Fruit fly (Drosophila melanogaster) whole organism, wandering third instar larva: ENCODE measurements around the gene ush.

ENCODE experiments used
- CG32264 ChIP-seq: fragments of 200-800 bp; sonication (Bioruptor generic); optimal IDR thresholded peaks from 2 replicates; lab custom pipeline; 2016; ENCODE audit warnings: missing biosample characterization, missing genetic modification characterization
- CrebA ChIP-seq: fragments of 200-800 bp; sonication (Bioruptor generic); optimal IDR thresholded peaks from 2 replicates; lab custom pipeline; 2016; ENCODE audit warnings: missing biosample characterization, mild to moderate bottlenecking, missing genetic modification characterization, borderline replicate concordance
- Dfd ChIP-seq: fragments of >200 bp; optimal IDR thresholded peaks from 2 replicates; lab custom pipeline; 2017; ENCODE audit warnings: missing biosample characterization, missing genetic modification characterization
- Dif ChIP-seq: fragments of 200-275, 200-300 bp; sonication (Bioruptor generic); optimal IDR thresholded peaks from 2 replicates; lab custom pipeline; 2018; ENCODE audit warnings: missing biosample characterization, missing genetic modification characterization; ENCODE audit not compliant: partially characterized antibody
- N ChIP-seq: fragments of >200 bp; optimal IDR thresholded peaks from 2 replicates; lab custom pipeline; 2018; ENCODE audit warnings: missing biosample characterization, missing external identifiers, missing genetic modification characterization
- Vsx2 ChIP-seq: fragments of 200-300, 225-300 bp; sonication (Bioruptor generic); optimal IDR thresholded peaks from 2 replicates; lab custom pipeline; 2018; ENCODE audit warnings: missing biosample characterization, missing genetic modification characterization; ENCODE audit not compliant: partially characterized antibody
- br ChIP-seq: fragments of 200-800 bp; sonication (Bioruptor generic); optimal IDR thresholded peaks from 2 replicates; lab custom pipeline; 2016; ENCODE audit warnings: missing biosample characterization, missing genetic modification characterization
- dl ChIP-seq, 2 experiments: fragments of 175-275, 200-275 bp in 1 of 2; fragments of 200-275 bp in 1 of 2; sonication (Bioruptor generic); optimal IDR thresholded peaks; lab custom pipeline; 2018; ENCODE audit warnings: mild to moderate bottlenecking in 2 of 2, missing biosample characterization in 2 of 2, missing genetic modification characterization in 2 of 2, moderate library complexity in 2 of 2; ENCODE audit not compliant: partially characterized antibody in 2 of 2, insufficient read depth in 1 of 2
- dmrt93B ChIP-seq: fragments of 200-800 bp; sonication (Bioruptor generic); optimal IDR thresholded peaks from 2 replicates; lab custom pipeline; 2018; ENCODE audit warnings: missing biosample characterization, mild to moderate bottlenecking, missing genetic modification characterization
- lola ChIP-seq: fragments of >200 bp; optimal IDR thresholded peaks from 2 replicates; lab custom pipeline; 2017; ENCODE audit warnings: missing biosample characterization, missing genetic modification characterization
- psq ChIP-seq: fragments of 200-800 bp; sonication (Bioruptor generic); optimal IDR thresholded peaks from 3 replicates; lab custom pipeline; 2017; ENCODE audit warnings: missing biosample characterization, mild to moderate bottlenecking, missing genetic modification characterization, moderate library complexity
- sage ChIP-seq: fragments of 200-800 bp; sonication (Bioruptor generic); optimal IDR thresholded peaks from 2 replicates; lab custom pipeline; 2016; ENCODE audit warnings: missing biosample characterization, mild to moderate bottlenecking, missing genetic modification characterization
- woc ChIP-seq: sonication (Bioruptor generic); optimal IDR thresholded peaks from 2 replicates; lab custom pipeline; 2016; ENCODE audit warnings: missing biosample characterization, mild to moderate bottlenecking, missing genetic modification characterization

- TF ChIP-seq N (GFP tag; lab: Kevin White, UChicago) (no peak), br (GFP tag; lab: Kevin White, UChicago) (no peak), Dfd (GFP tag; lab: Kevin White, UChicago) (no peak), lola (GFP tag; lab: Kevin White, UChicago) (no peak), woc (no peak), psq (GFP tag; lab: Kevin White, UChicago) (no peak), Vsx2 (GFP tag; lab: Kevin White, UChicago) (no peak), dl (GFP tag; optimal IDR thresholded peaks at IDR 0.05; lab: Kevin White, UChicago; ENCODE audit: insufficient read depth in 1 of 2, partially characterized antibody in 2 of 2) (no peak), sage (GFP tag; lab: Kevin White, UChicago) (no peak), CG32264 (no peak), dmrt93B (GFP tag; lab: Kevin White, UChicago) (no peak), Dif (GFP tag; lab: Kevin White, UChicago) (no peak), CrebA (GFP tag; lab: Kevin White, UChicago) (no peak)
Measured at dm6 chr2L:455738-456137, 20.3 kb upstream of the ush start.
